Worm (Caenorhabditis elegans): ENCODE data around the gene F57B1.9.

DNA sequence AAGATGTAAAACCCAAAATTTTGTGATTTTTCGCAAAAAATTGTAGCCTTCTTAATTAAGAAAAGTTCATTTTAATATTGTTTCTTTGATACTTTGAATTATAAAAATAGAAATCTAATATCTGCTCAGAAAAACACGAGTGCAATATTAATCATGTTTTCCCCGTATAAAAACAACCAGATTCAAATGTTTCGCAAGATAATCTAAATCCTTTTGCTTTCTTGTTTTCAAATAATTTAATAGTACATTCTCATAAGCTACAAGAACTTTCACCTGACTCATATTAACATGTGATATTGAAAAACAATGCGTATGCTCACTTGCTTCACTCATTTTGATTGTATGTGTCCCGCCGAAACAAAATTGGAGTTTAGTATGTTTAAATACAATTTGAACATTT is 37.6 kb upstream of the F57B1.9 start:
- TF ChIP-seq ztf-4 (tag; optimal IDR thresholded peaks at IDR 0.05) (peak; percentile 24), ztf-11 (tag; optimal IDR thresholded peaks at IDR 0.05) (no peak), unc-62 (GFP tag; optimal IDR thresholded peaks at IDR 0.05) (no peak), C34F6.9 (tag; optimal IDR thresholded peaks at IDR 0.05) (no peak), nhr-237 (tag; optimal IDR thresholded peaks at IDR 0.05) (no peak), ZK546.5 (tag; optimal IDR thresholded peaks at IDR 0.05) (no peak), alr-1 (tag; optimal IDR thresholded peaks at IDR 0.05) (no peak), Y55F3AM.14 (GFP tag; optimal IDR thresholded peaks at IDR 0.05) (no peak), nhr-6 (tag; optimal IDR thresholded peaks at IDR 0.05) (no peak), skn-1 (tag; optimal IDR thresholded peaks at IDR 0.05) (peak; percentile 55), R02D3.7 (tag; optimal IDR thresholded peaks at IDR 0.05) (no peak), nhr-12 (tag; optimal IDR thresholded peaks at IDR 0.05) (no peak), lsy-2 (tag; optimal IDR thresholded peaks at IDR 0.05) (no peak)

Measured in whole organism, L2 larva.